Fruit fly (Drosophila melanogaster): Measurements from ENCODE around the gene CG14722.

Gene CG14722

DNA sequence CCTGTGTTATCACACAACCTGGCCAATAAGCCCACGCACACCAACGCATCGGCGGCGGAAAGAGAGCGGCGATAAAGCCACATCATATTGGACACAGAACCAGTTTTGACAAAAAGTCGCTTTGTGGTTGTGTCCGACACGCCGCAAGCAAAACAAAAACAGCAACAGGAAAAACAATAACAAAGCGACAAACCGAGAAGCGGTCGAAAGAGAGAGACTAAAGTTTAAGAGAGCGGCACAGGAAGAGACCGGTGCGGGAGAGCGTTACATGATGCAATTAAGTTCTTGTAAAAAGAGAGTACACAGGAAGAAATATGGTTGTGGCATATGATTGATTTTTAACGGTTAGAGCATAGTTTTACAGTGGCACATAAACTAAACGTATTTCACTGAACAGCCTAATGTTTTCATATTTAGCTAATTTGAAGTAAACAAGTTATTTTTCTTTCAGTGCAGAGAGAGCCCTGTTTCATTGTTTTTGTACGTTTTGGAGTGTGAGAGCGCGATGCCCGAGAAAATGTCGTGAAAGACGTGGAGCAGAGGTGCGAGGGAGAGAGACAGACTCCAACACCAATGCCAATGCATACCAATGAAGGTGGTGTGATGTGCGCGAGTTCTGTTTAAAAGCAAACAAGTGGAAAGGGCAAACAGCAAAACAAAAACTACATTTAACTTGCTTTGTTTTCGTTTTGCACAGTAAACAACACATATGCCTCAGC is 19.1 kb downstream of the CG14722 start (continued):
- TF ChIP-seq pros (GFP tag; optimal IDR thresholded peaks at IDR 0.05) (peak; percentile 96), CG15011 (GFP tag; optimal IDR thresholded peaks at IDR 0.05) (peak; percentile 100), CG2875 (GFP tag; optimal IDR thresholded peaks at IDR 0.05) (peak; percentile 100), Atf-2 (GFP tag; optimal IDR thresholded peaks at IDR 0.05) (peak; percentile 100), CG30431 (GFP tag; optimal IDR thresholded peaks at IDR 0.05) (peak; percentile 100), CG8765 (GFP tag; IDR thresholded peaks at IDR 0.05) (no peak), CG15479 (GFP tag; optimal IDR thresholded peaks at IDR 0.05) (peak; percentile 82), Oaz (GFP tag; IDR thresholded peaks at IDR 0.05) (no peak), CG11456 (GFP tag; IDR thresholded peaks at IDR 0.05) (no peak), nerfin-2 (GFP tag; IDR thresholded peaks at IDR 0.05; ENCODE audit: partially characterized antibody) (no peak), Hr39 (optimal IDR thresholded peaks at IDR 0.05) (no peak), CG10147 (GFP tag; optimal IDR thresholded peaks at IDR 0.05) (peak; percentile 100), lab (GFP tag; optimal IDR thresholded peaks at IDR 0.05) (peak; percentile 100), CG7372 (GFP tag; IDR thresholded peaks at IDR 0.05) (no peak), CG12299 (tag; optimal IDR thresholded peaks at IDR 0.05) (peak; percentile 100), Kr (GFP tag; optimal IDR thresholded peaks at IDR 0.05) (peak; percentile 91), Trl (optimal IDR thresholded peaks at IDR 0.05) (peak; percentile 97 to 100), Trl (GFP tag; optimal IDR thresholded peaks at IDR 0.05) (peak; percentile 100), CG7786 (GFP tag; optimal IDR thresholded peaks at IDR 0.05) (peak; percentile 100), Sry-β (GFP tag; optimal IDR thresholded peaks at IDR 0.05) (peak; percentile 81), ac (GFP tag; optimal IDR thresholded peaks at IDR 0.05) (peak; percentile 99), Fer2 (tag; optimal IDR thresholded peaks at IDR 0.05) (peak; percentile 99), D19A (tag; optimal IDR thresholded peaks at IDR 0.05) (peak; percentile 98), bcd (GFP tag; optimal IDR thresholded peaks at IDR 0.05) (peak; percentile 100), dm (GFP tag; optimal IDR thresholded peaks at IDR 0.05) (peak; percentile 100), psq (GFP tag; optimal IDR thresholded peaks at IDR 0.05) (peak; percentile 98), CG12769 (tag; optimal IDR thresholded peaks at IDR 0.05) (peak; percentile 100), CG4424 (GFP tag; optimal IDR thresholded peaks at IDR 0.05) (peak; percentile 100), sna (GFP tag; IDR thresholded peaks at IDR 0.05; ENCODE audit: partially characterized antibody) (no peak), Deaf1 (tag; optimal IDR thresholded peaks at IDR 0.05) (peak; percentile 93), sob (GFP tag; IDR thresholded peaks at IDR 0.05) (no peak), CG2129 (GFP tag; IDR thresholded peaks at IDR 0.05; ENCODE audit: partially characterized antibody) (no peak), CG12391 (tag; optimal IDR thresholded peaks at IDR 0.05) (peak; percentile 100), NK7.1 (GFP tag; optimal IDR thresholded peaks at IDR 0.05) (peak; percentile 100), sd (tag; optimal IDR thresholded peaks at IDR 0.05) (peak; percentile 99), sisA (GFP tag; IDR thresholded peaks at IDR 0.05) (no peak), cato (GFP tag; optimal IDR thresholded peaks at IDR 0.05; ENCODE audit: borderline replicate concordance) (peak; percentile 100), knrl (GFP tag; IDR thresholded peaks at IDR 0.05; ENCODE audit: partially characterized antibody) (no peak), ato (GFP tag; IDR thresholded peaks at IDR 0.05; ENCODE audit: partially characterized antibody) (no peak), CG2712 (tag; optimal IDR thresholded peaks at IDR 0.05) (peak; percentile 100), ranshi (GFP tag; IDR thresholded peaks at IDR 0.05) (no peak), h (optimal IDR thresholded peaks at IDR 0.05) (no peak), CG31365 (tag; optimal IDR thresholded peaks at IDR 0.05) (peak; percentile 96), Ets65A (GFP tag) (peak; percentile 100), chinmo (GFP tag; IDR thresholded peaks at IDR 0.05; ENCODE audit: partially characterized antibody) (no peak), gt (GFP tag; IDR thresholded peaks at IDR 0.05) (no peak), CG10209 (GFP tag; optimal IDR thresholded peaks at IDR 0.05) (peak; percentile 100), CG9215 (GFP tag; IDR thresholded peaks at IDR 0.05) (no peak), CG1529 (GFP tag; optimal IDR thresholded peaks at IDR 0.05) (peak; percentile 99), CG6254 (GFP tag; optimal IDR thresholded peaks at IDR 0.05) (peak; percentile 98)
